Worm (Caenorhabditis elegans) whole organism, young adult: ENCODE data around the gene gbf-1.

Experiments
- F33H1.4 ChIP-seq: fragments of 200-800 bp; sonication (Bioruptor generic); IDR thresholded peaks from 2 replicates; pipeline ENCODE4 v1.3.6; 2022; ENCODE audit warnings: missing genetic modification reagents, missing genetic modification characterization, missing compliant biosample characterization
- attf-3 ChIP-seq: fragments of 200-800 bp; sonication (Bioruptor generic); conservative IDR thresholded peaks from 2 replicates; pipeline ENCODE4 v1.3.6; 2022; ENCODE audit warnings: missing genetic modification reagents, missing genetic modification characterization, missing compliant biosample characterization
- ets-4 ChIP-seq: fragments of 200-800 bp; sonication (Bioruptor generic); optimal IDR thresholded peaks from 2 replicates; lab custom pipeline; 2018; ENCODE audit warnings: mild to moderate bottlenecking, missing genetic modification characterization, missing compliant biosample characterization
- mxl-1 ChIP-seq: sonication (generic microtip); optimal IDR thresholded peaks from 2 replicates; lab custom pipeline; 2016; ENCODE audit warnings: missing genetic modification characterization, missing compliant biosample characterization
- nhr-27 ChIP-seq: fragments of 200-800 bp; sonication (Bioruptor generic); optimal IDR thresholded peaks from 2 replicates; lab custom pipeline; 2018; ENCODE audit warnings: mild to moderate bottlenecking, missing genetic modification characterization, moderate library complexity, missing compliant biosample characterization
- pha-4 ChIP-seq: fragments of 150-350 bp; sonication (generic microtip); optimal IDR thresholded peaks from 2 replicates; lab custom pipeline; 2014; ENCODE audit warnings: missing biosample characterization, missing genetic modification reagents, missing genetic modification characterization
- unc-62 ChIP-seq: fragments of 150-350 bp; optimal IDR thresholded peaks from 2 replicates; lab custom pipeline; 2014; ENCODE audit warnings: missing biosample characterization, missing genetic modification reagents, missing genetic modification characterization
- ztf-26 ChIP-seq: sonication (generic microtip); optimal IDR thresholded peaks from 2 replicates; lab custom pipeline; 2017; ENCODE audit warnings: missing genetic modification characterization, missing compliant biosample characterization

ce11 chrIII:11785961-11786360 is 12.5 kb upstream of the gbf-1 start, which contains the start of gene tbx-38:
- TF ChIP-seq F33H1.4 (GFP tag; lab: Robert Waterston, UW) (no peak), unc-62 (GFP tag; lab: Kevin White, UChicago) (no peak), mxl-1 (no peak), attf-3 (GFP tag; lab: Robert Waterston, UW) (no peak), pha-4 (no peak), nhr-27 (tag; lab: Kevin White, UChicago) (no peak), ets-4 (no peak), ztf-26 (tag; lab: Kevin White, UChicago) (no peak)
